Worm (Caenorhabditis elegans) whole organism, mixed stage, embryonic: ENCODE results near the gene arc-1.

Experiments
- M03D4.4 ChIP-seq: sonication (generic microtip); optimal IDR thresholded peaks from 2 replicates; lab custom pipeline; 2017; ENCODE audit warnings: mild to moderate bottlenecking, missing genetic modification characterization, missing compliant biosample characterization
- nhr-12 ChIP-seq: fragments of 150-350 bp; optimal IDR thresholded peaks from 2 replicates; lab custom pipeline; 2014; ENCODE audit warnings: missing biosample characterization, missing genetic modification characterization
- nhr-237 ChIP-seq: fragments of 150-350 bp; optimal IDR thresholded peaks from 2 replicates; lab custom pipeline; 2014; ENCODE audit warnings: missing biosample characterization, missing genetic modification characterization

- no peak for TF ChIP-seq nhr-12
- no peak for TF ChIP-seq nhr-237 (tag; lab: Kevin White, UChicago)
- TF ChIP-seq M03D4.4 = no peak
These were observed 27.6 kb upstream of the arc-1 start, which contains the start of gene sqv-8 for ce11 chrII:9646928-9647838.
